Worm (Caenorhabditis elegans): ENCODE results near the gene npr-13.

- TF ChIP-seq tbx-2 (tag; optimal IDR thresholded peaks at IDR 0.05) (no peak), ama-1 (optimal IDR thresholded peaks at IDR 0.05) (no peak)
Observed at ce11 chrV:14832789-14833187, 25.6 kb downstream of the npr-13 start.

Data from whole organism, L1 larva.